Fruit fly (Drosophila melanogaster): ENCODE results near the gene mbo.
A peak's percentile ranks its signal among the peaks of the same experiment; 100 is the strongest.

Gene mbo

DNA sequence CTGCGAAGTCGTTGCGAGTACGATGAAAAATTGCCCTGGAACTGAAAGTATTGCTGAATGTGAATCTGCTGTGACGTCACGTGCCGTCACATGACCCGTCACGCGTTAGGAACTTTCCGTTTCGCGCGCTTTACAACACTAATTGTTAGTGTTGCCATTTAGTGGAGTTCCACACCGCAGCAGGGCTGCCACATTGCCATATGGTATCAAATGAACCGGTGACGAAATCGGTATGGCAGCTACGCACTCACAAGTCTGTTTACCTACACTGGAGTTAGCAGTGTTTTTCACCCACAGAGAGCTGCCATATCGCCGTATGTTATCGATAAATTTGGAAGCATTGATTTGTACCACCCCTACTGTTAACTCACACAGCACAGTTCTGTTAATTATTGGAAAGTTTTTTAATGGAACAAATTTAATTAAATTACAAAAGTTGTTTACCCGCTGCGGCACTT lies 51.1 kb downstream of the mbo start, which contains the start of the genes Vha55 and Snx3 (continued):
- TF ChIP-seq CG17612 (GFP tag; IDR thresholded peaks at IDR 0.05) (no peak), H15 (GFP tag; IDR thresholded peaks at IDR 0.05) (no peak), CG6272 (GFP tag; IDR thresholded peaks at IDR 0.05) (no peak; the same call in 1 of the 2 replicates), CG15073 (GFP tag; optimal IDR thresholded peaks at IDR 0.05) (no peak), trem (tag; optimal IDR thresholded peaks at IDR 0.05) (peak; percentile 91), HLH4C (GFP tag; IDR thresholded peaks at IDR 0.05; ENCODE audit: partially characterized antibody) (no peak), CG9727 (GFP tag; optimal IDR thresholded peaks at IDR 0.05) (no peak), Sox102F (GFP tag; optimal IDR thresholded peaks at IDR 0.05) (no peak), CG11504 (tag; optimal IDR thresholded peaks at IDR 0.05) (no peak), Xrp1 (GFP tag; IDR thresholded peaks at IDR 0.05) (no peak), CG2875 (GFP tag; optimal IDR thresholded peaks at IDR 0.05) (peak; percentile 25), pho (GFP tag; optimal IDR thresholded peaks at IDR 0.05) (peak; percentile 85), CG9437 (GFP tag; optimal IDR thresholded peaks at IDR 0.05) (no peak), Dfd (GFP tag; optimal IDR thresholded peaks at IDR 0.05) (no peak), CG14050 (GFP tag; IDR thresholded peaks at IDR 0.05) (no peak), so (GFP tag; IDR thresholded peaks at IDR 0.05) (no peak), CG4282 (GFP tag; optimal IDR thresholded peaks at IDR 0.05) (peak; percentile 90), sug (tag; optimal IDR thresholded peaks at IDR 0.05) (peak; percentile 82), Chrac-16 (GFP tag; optimal IDR thresholded peaks at IDR 0.05) (peak; percentile 59), pum (GFP tag; optimal IDR thresholded peaks at IDR 0.05) (peak; percentile 82), CG7928 (GFP tag; optimal IDR thresholded peaks at IDR 0.05) (peak; percentile 60), luna (GFP tag; optimal IDR thresholded peaks at IDR 0.05) (peak; percentile 72), p53 (GFP tag; optimal IDR thresholded peaks at IDR 0.05) (peak; percentile 87), Myb (GFP tag; optimal IDR thresholded peaks at IDR 0.05) (peak; percentile 85), CG2116 (GFP tag; optimal IDR thresholded peaks at IDR 0.05) (peak; percentile 73), ttk (GFP tag; IDR thresholded peaks at IDR 0.05) (no peak), chn (GFP tag; optimal IDR thresholded peaks at IDR 0.05) (peak; percentile 72), vnd (GFP tag; IDR thresholded peaks at IDR 0.05; ENCODE audit: partially characterized antibody) (no peak), grn (GFP tag; optimal IDR thresholded peaks at IDR 0.05) (no peak), stc (GFP tag; IDR thresholded peaks at IDR 0.05) (no peak), D (optimal IDR thresholded peaks at IDR 0.05) (no peak), D (GFP tag; optimal IDR thresholded peaks at IDR 0.05) (no peak), zfh1 (GFP tag; IDR thresholded peaks at IDR 0.05) (no peak), CG10959 (GFP tag; IDR thresholded peaks at IDR 0.05) (no peak), YL-1 (GFP tag; optimal IDR thresholded peaks at IDR 0.05) (peak; percentile 81), CG11695 (GFP tag; IDR thresholded peaks at IDR 0.05) (no peak), sisA (GFP tag; IDR thresholded peaks at IDR 0.05) (no peak), dmrt99B (tag; optimal IDR thresholded peaks at IDR 0.05) (no peak), CG1603 (tag; optimal IDR thresholded peaks at IDR 0.05) (peak; percentile 96), unpg (GFP tag; optimal IDR thresholded peaks at IDR 0.05) (peak; percentile 46), lmd (GFP tag; IDR thresholded peaks at IDR 0.05) (no peak), CG32772 (GFP tag; IDR thresholded peaks at IDR 0.05) (no peak), crol (GFP tag; IDR thresholded peaks at IDR 0.05) (no peak), dimm (GFP tag; IDR thresholded peaks at IDR 0.05) (no peak), wdn (GFP tag; IDR thresholded peaks at IDR 0.05) (no peak), Oli (tag; optimal IDR thresholded peaks at IDR 0.05) (no peak), z (GFP tag; IDR thresholded peaks at IDR 0.05) (no peak), vvl (GFP tag; IDR thresholded peaks at IDR 0.05) (no peak), MBD-R2 (GFP tag; IDR thresholded peaks at IDR 0.05) (no peak), Poxn (GFP tag; IDR thresholded peaks at IDR 0.05) (no peak), CG10654 (GFP tag; optimal IDR thresholded peaks at IDR 0.05) (peak; percentile 76), mirr (GFP tag; optimal IDR thresholded peaks at IDR 0.05) (peak; percentile 79), BtbVII (GFP tag; optimal IDR thresholded peaks at IDR 0.05) (peak; percentile 44)
